Worm (Caenorhabditis elegans): ENCODE measurements around the gene ilys-5.
A peak's percentile ranks its signal among the peaks of the same experiment; 100 is the strongest.

- peak in 1 of 2 experiments; percentile 3 for TF ChIP-seq unc-62 (GFP tag; optimal IDR thresholded peaks at IDR 0.05 in 1 of 2)
- no peak for TF ChIP-seq unc-62 (tag; optimal IDR thresholded peaks at IDR 0.05)
- TF ChIP-seq dve-1 (tag; optimal IDR thresholded peaks at IDR 0.05; ENCODE audit: insufficient read depth), result no peak
Measured at ce11 chrX:6515267-6515666, 21.4 kb downstream of the ilys-5 start.
